Worm (Caenorhabditis elegans): Measurements from ENCODE around the gene Y62H9A.15.

ce11 chrX:11882800-11883199, 27.1 kb downstream of the Y62H9A.15 start, which contains the start of the genes Y62H9A.5 and ule-5:
- TF ChIP-seq aly-1 (tag; optimal IDR thresholded peaks at IDR 0.05) (no peak), flt-1 (GFP tag; IDR thresholded peaks at IDR 0.05) (no peak), hmbx-1 (tag; optimal IDR thresholded peaks at IDR 0.05) (no peak), hnd-1 (tag; optimal IDR thresholded peaks at IDR 0.05) (no peak), B0310.2 (tag; optimal IDR thresholded peaks at IDR 0.05) (no peak)
